Worm (Caenorhabditis elegans): ENCODE data around the gene Y53F4B.23.

The Y53F4B.23 gene

DNA sequence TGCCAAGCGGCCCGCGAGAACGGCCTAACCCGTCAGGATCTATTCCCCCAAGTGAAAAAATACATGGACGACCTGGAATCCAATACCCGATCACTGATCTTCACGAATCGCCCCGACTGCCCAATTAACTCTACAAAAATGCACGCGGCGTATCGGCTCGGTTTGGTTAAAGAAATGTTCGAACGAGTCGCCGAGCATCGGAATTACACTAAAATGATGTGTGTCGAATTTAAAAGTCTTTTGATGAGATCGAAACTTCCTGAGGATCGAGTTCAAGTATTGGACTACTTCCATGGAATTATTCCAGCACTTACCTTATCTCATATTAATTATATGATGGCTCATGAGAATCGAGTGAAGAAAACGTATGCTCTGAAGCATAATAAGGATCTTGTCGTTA is 17.1 kb upstream of the Y53F4B.23 start:
- TF ChIP-seq ceh-36 (tag; optimal IDR thresholded peaks at IDR 0.05): no peak
- no peak for TF ChIP-seq hmbx-1 (tag; optimal IDR thresholded peaks at IDR 0.05)

DNA sequence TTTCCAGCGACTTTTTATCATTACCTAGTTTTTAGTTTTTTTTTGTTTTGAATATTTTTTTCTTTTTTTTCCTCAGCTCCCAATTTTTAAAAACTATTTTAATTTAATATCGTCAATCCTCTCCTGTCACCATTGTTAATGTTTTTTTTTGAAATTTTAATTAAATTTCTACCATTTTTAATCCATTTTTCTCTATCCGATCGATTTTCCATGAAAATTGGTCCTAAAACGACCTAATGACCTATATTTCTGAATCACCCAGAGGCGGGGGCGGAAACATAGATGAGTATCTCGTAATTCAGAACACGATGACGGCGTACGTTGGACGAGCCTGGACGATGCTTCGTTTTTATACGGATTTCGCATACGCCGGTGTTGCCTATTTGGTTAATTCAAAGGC is 14.5 kb upstream of the Y53F4B.23 start, which contains the start of gene Y53F4B.39:
TSS of gene Y53F4B.39 (plus strand) at position 301 of the 400 bp plus-strand sequence.
- TF ChIP-seq flt-1 (GFP tag; IDR thresholded peaks at IDR 0.05) (no peak), tra-4 (tag; optimal IDR thresholded peaks at IDR 0.05) (no peak), tbx-11 (GFP tag; IDR thresholded peaks at IDR 0.05) (no peak), aly-1 (tag; optimal IDR thresholded peaks at IDR 0.05) (no peak), scrt-1 (GFP tag; IDR thresholded peaks at IDR 0.05) (no peak), sea-1 (GFP tag; conservative IDR thresholded peaks at IDR 0.05) (no peak), F13C5.2 (tag; optimal IDR thresholded peaks at IDR 0.05) (no peak), tbx-37 (GFP tag; conservative IDR thresholded peaks at IDR 0.05) (no peak), pes-1 (GFP tag; IDR thresholded peaks at IDR 0.05) (no peak), ceh-36 (tag; optimal IDR thresholded peaks at IDR 0.05) (no peak), hmg-4 (GFP tag; optimal IDR thresholded peaks at IDR 0.05) (no peak), ama-1 (optimal IDR thresholded peaks at IDR 0.05) (no peak), ceh-13 (GFP tag; optimal IDR thresholded peaks at IDR 0.05) (no peak), ets-7 (tag; optimal IDR thresholded peaks at IDR 0.05) (no peak)

DNA sequence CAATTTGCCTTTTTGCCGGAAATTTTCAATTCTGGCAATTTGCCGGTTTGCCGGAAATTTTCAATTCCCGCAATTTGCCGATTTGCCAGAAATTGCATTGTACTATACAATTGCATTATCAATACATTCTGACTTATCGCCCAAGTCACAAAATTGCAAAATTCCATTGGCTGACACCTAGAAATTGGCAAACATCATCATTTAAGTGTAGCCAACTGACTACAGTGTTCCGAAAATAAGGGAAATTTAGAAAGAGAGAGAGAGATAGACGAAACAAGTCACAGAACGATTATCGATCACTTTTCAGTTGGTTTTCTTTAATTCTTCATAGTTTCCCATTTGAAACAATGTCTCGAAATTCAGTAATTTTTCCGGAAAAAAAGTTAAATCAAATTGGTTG is 13.0 kb upstream of the Y53F4B.23 start:
- no peak for TF ChIP-seq F13C5.2 (tag; optimal IDR thresholded peaks at IDR 0.05)
- TF ChIP-seq ama-1 (optimal IDR thresholded peaks at IDR 0.05): no peak
- no peak for TF ChIP-seq ceh-13 (GFP tag; optimal IDR thresholded peaks at IDR 0.05)
- no peak for TF ChIP-seq B0310.2 (tag; optimal IDR thresholded peaks at IDR 0.05)
- TF ChIP-seq scrt-1 (GFP tag; IDR thresholded peaks at IDR 0.05): no peak
- no peak for TF ChIP-seq hmbx-1 (tag; optimal IDR thresholded peaks at IDR 0.05)
- TF ChIP-seq tbx-37 (GFP tag; conservative IDR thresholded peaks at IDR 0.05): no peak
- TF ChIP-seq tbx-11 (GFP tag; IDR thresholded peaks at IDR 0.05): no peak
- TF ChIP-seq sea-1 (GFP tag; conservative IDR thresholded peaks at IDR 0.05): no peak
- TF ChIP-seq flt-1 (GFP tag; IDR thresholded peaks at IDR 0.05): no peak
- TF ChIP-seq ceh-36 (tag; optimal IDR thresholded peaks at IDR 0.05): no peak
- TF ChIP-seq ets-7 (tag; optimal IDR thresholded peaks at IDR 0.05): no peak
- TF ChIP-seq aly-1 (tag; optimal IDR thresholded peaks at IDR 0.05): no peak
- no peak for TF ChIP-seq hmg-4 (GFP tag; optimal IDR thresholded peaks at IDR 0.05)
- TF ChIP-seq tra-4 (tag; optimal IDR thresholded peaks at IDR 0.05): no peak
- no peak for TF ChIP-seq pes-1 (GFP tag; IDR thresholded peaks at IDR 0.05)
- TF ChIP-seq hnd-1 (tag; optimal IDR thresholded peaks at IDR 0.05): no peak

DNA sequence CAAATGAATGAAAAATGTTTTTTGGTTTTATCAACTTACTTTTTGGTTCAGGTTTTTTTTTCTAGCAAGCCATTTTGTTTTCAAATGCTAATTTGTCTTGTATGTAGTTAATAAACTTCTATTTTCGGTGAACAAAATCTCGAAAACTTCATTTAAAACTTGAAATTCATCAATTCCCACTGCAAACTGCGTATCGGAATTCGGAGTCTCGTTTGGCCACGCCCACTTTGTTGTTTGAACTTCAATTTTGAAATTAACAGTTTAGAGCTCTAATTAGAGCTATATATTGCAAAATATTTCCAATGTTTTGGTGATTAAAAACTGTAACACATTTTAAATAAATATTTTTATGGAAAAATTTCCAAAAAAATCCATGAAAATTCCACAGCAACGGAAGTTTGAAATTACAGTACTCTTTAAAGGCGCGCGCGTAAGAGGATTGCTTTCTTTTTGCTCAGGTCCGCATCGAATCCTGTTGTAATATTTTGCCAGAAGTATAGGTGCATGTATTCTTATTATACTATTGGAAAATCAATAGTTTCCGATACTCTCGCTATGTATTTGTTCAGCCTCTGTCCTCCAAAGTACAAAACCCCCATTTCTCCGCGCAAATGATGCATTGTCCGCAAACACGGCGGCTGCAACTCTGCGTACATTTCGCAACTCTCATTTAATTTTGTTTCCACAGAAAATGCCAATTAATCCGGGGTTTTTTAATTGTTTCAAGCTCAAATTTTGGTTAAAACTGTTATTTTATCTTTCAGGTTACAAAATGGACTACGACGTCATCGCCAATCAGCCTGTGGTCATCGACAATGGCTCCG is 4.6 kb upstream of the Y53F4B.23 start, which contains the start of gene arp-1:
TSS of gene arp-1 (plus strand) at position 765 of the 824 bp plus-strand sequence.
- TF ChIP-seq scrt-1 (GFP tag; IDR thresholded peaks at IDR 0.05) (no peak), hmg-4 (GFP tag; optimal IDR thresholded peaks at IDR 0.05) (peak; percentile 35)

DNA sequence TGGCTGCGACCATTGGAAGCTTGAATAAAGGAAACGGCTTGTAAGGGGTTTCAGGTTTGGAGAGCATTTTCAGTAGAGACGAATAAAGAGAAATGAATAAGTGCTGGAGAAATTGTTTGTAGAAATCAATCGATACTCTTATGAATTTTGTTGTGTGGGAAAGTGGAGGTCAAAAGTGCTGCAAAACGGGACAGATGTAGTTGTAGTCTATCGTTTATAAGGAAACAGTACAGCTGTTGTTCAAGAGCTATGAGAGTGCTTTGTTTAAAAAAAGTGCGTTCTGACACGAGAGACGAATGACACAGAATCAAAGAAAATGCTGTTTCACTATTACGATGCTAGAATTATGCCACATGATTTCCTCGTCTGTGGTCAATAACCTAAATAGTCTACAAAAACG is 6.2 kb downstream of the Y53F4B.23 start, which contains the start of gene Y53F4B.62:
TSS of gene Y53F4B.62 (minus strand) at position 101 of the 400 bp plus-strand sequence.
- TF ChIP-seq hmbx-1 (tag; optimal IDR thresholded peaks at IDR 0.05) (no peak), aly-1 (tag; optimal IDR thresholded peaks at IDR 0.05) (no peak), ama-1 (optimal IDR thresholded peaks at IDR 0.05) (no peak), pes-1 (GFP tag; IDR thresholded peaks at IDR 0.05) (no peak), ets-7 (tag; optimal IDR thresholded peaks at IDR 0.05) (no peak), flt-1 (GFP tag; IDR thresholded peaks at IDR 0.05) (no peak), hnd-1 (tag; optimal IDR thresholded peaks at IDR 0.05) (no peak), B0310.2 (tag; optimal IDR thresholded peaks at IDR 0.05) (no peak), tra-4 (tag; optimal IDR thresholded peaks at IDR 0.05) (no peak), ceh-36 (tag; optimal IDR thresholded peaks at IDR 0.05) (no peak), F13C5.2 (tag; optimal IDR thresholded peaks at IDR 0.05) (no peak), sea-1 (GFP tag; conservative IDR thresholded peaks at IDR 0.05) (no peak), hmg-4 (GFP tag; optimal IDR thresholded peaks at IDR 0.05) (no peak), tbx-37 (GFP tag; conservative IDR thresholded peaks at IDR 0.05) (no peak), tbx-11 (GFP tag; IDR thresholded peaks at IDR 0.05) (no peak), ceh-13 (GFP tag; optimal IDR thresholded peaks at IDR 0.05) (no peak), scrt-1 (GFP tag; IDR thresholded peaks at IDR 0.05) (no peak)

DNA sequence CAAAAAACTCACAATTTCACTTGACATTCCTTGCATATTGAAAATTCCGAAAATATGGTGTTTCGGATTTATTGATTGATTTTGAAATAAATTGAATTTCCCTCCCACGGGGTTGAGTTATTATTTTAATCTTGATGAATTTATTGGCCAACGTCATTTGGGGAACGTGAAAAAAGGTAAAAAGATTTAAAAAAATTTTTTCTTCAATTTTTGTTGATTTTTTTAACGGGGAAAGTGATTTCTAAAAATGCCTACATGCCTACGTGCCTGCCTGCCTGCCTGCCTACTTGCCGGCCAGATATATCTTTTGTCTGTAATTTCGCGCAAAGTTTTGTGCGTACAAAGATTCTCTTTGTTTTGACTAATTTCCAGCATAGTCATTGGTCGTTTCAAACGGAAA is 10.0 kb downstream of the Y53F4B.23 start, which contains the start of gene Y53F4B.24:
TSS of gene Y53F4B.24 (minus strand) at position 101 of the 400 bp plus-strand sequence.
- TF ChIP-seq flt-1 (GFP tag; IDR thresholded peaks at IDR 0.05) (no peak), hmg-4 (GFP tag; optimal IDR thresholded peaks at IDR 0.05) (no peak), ets-7 (tag; optimal IDR thresholded peaks at IDR 0.05) (no peak), scrt-1 (GFP tag; IDR thresholded peaks at IDR 0.05) (no peak), ama-1 (optimal IDR thresholded peaks at IDR 0.05) (no peak), ceh-13 (GFP tag; optimal IDR thresholded peaks at IDR 0.05) (no peak), pes-1 (GFP tag; IDR thresholded peaks at IDR 0.05) (no peak), hnd-1 (tag; optimal IDR thresholded peaks at IDR 0.05) (no peak), tbx-11 (GFP tag; IDR thresholded peaks at IDR 0.05) (no peak), tra-4 (tag; optimal IDR thresholded peaks at IDR 0.05) (no peak), aly-1 (tag; optimal IDR thresholded peaks at IDR 0.05) (no peak), tbx-37 (GFP tag; conservative IDR thresholded peaks at IDR 0.05) (no peak), hmbx-1 (tag; optimal IDR thresholded peaks at IDR 0.05) (no peak)

DNA sequence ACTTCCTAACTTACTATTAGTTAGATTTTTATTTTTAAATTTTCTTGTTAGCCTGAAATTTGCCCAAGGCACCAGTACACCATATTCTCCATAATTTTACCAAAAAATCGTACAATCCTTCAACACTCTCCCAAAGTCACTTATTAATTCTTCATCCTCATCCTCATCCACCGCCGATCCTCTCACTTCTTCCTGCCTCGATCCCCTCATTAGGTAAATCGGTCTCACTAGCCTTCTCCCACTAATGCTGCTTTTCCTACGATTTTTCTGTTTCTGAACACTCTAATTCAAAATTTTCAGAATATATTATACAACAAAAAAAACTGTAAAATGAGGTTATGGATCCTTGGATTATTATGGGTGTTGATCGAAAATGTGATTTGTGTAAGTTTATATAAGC is 11.6 kb downstream of the Y53F4B.23 start, which contains the start of gene Y53F4B.25:
TSS of gene Y53F4B.25 (plus strand) at position 301 of the 400 bp plus-strand sequence.
- TF ChIP-seq sea-1 (GFP tag; conservative IDR thresholded peaks at IDR 0.05) (no peak), tbx-11 (GFP tag; IDR thresholded peaks at IDR 0.05) (no peak), tra-4 (tag; optimal IDR thresholded peaks at IDR 0.05) (no peak), ama-1 (optimal IDR thresholded peaks at IDR 0.05) (no peak), scrt-1 (GFP tag; IDR thresholded peaks at IDR 0.05) (no peak)

Measured in whole organism, early embryonic.